Fruit fly (Drosophila melanogaster) whole organism, adult: ENCODE results near the gene Cad89D.

Experiments
- CG33017 ChIP-seq: fragments of 200-800 bp; sonication (Bioruptor generic); optimal IDR thresholded peaks from 2 replicates; lab custom pipeline; 2018; ENCODE audit warnings: missing biosample characterization, mild to moderate bottlenecking, missing genetic modification characterization, moderate library complexity
- CG5204 ChIP-seq: fragments of 200-800 bp; sonication (Bioruptor generic); optimal IDR thresholded peaks from 2 replicates; lab custom pipeline; 2016; ENCODE audit warnings: missing biosample characterization, missing genetic modification characterization
- Hr96 ChIP-seq: fragments of 200-800 bp; sonication (Bioruptor generic); optimal IDR thresholded peaks from 2 replicates; lab custom pipeline; 2016; ENCODE audit warnings: missing biosample characterization, missing genetic modification characterization
- Mnt ChIP-seq: fragments of 200-800 bp; sonication (Bioruptor generic); optimal IDR thresholded peaks from 2 replicates; lab custom pipeline; 2016; ENCODE audit warnings: missing biosample characterization, mild to moderate bottlenecking, missing genetic modification characterization
- kay ChIP-seq: fragments of 200-800 bp; sonication (Bioruptor generic); peaks from one replicate; lab custom pipeline; 2016; ENCODE audit warnings: missing biosample characterization, missing genetic modification characterization, borderline replicate concordance
- tj ChIP-seq: fragments of 200-800 bp; sonication (Bioruptor generic); optimal IDR thresholded peaks from 3 replicates; lab custom pipeline; 2017; ENCODE audit warnings: missing biosample characterization, mild to moderate bottlenecking, missing genetic modification characterization, moderate library complexity

DNA sequence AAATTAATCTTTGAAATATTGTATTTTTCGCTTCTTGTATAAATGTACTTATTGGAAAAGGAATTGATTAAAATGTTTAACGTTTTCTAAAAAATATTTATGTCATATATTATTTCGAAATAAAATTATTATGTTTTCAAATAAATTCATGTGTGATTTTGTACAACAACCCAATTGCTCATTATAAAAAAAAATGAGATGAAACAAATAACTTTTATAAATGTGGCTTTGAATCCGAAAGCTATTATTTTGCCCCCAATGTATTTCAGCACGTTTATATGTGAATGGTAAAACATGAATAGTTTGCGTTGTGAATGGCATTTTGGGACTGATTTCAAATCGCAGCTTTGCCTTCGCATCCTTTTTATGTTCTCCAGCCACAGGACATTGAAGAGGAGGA, 60.6 kb downstream of the Cad89D start, which contains the start of gene CG14881:
- TF ChIP-seq Mnt (no peak), tj (GFP tag; lab: Kevin White, UChicago) (no peak), kay (GFP tag; lab: Kevin White, UChicago) (no peak), CG5204 (GFP tag; lab: Kevin White, UChicago) (no peak), CG33017 (tag; lab: Kevin White, UChicago) (no peak), Hr96 (GFP tag; lab: Kevin White, UChicago) (no peak)
